Worm (Caenorhabditis elegans): Measurements from ENCODE around the gene alh-8.

DNA sequence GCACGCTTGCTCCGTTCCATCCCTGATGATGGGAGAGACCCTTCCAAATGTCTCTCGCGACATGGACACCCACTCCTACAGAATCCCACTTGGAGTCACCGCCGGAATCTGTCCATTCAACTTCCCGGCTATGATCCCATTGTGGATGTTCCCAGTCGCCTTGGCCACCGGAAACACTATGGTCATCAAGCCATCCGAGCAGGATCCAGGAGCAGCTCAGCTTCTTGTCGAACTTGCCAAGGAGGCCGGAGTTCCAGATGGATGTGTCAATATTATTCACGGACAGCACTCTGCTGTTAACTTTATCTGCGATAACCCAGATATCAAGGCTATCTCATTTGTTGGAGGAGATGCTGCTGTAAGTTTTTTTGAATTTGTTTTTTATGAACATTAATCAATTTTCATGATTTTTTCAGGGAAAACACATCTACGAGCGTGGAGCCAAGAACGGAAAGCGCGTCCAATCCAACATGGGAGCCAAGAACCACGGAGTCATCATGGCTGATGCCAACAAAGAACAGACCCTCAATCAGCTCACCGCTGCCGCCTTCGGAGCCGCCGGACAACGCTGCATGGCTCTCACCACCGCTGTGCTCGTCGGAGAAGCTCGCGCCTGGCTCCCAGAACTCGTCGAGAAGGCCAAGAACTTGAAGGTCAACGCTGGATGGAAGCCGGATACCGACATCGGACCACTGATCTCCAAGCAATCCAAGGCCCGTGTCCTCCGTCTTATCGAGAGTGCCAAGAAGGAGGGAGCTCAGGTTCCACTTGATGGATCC, 1.1 kb downstream of the alh-8 start:
- TF ChIP-seq T22C8.4 (GFP tag; IDR thresholded peaks at IDR 0.05) (no peak), ref-1 (GFP tag; conservative IDR thresholded peaks at IDR 0.05) (no peak), tab-1 (GFP tag; IDR thresholded peaks at IDR 0.05) (no peak), flt-1 (GFP tag; IDR thresholded peaks at IDR 0.05) (no peak), cog-1 (tag; optimal IDR thresholded peaks at IDR 0.05) (no peak), ztf-23 (GFP tag; IDR thresholded peaks at IDR 0.05) (no peak), ztf-29 (GFP tag; IDR thresholded peaks at IDR 0.05) (no peak), klf-2 (GFP tag; conservative IDR thresholded peaks at IDR 0.05) (no peak)
